Fruit fly (Drosophila melanogaster) whole organism, prepupa: Measurements from ENCODE around the gene Fum2.
A peak's percentile ranks its signal among the peaks of the same experiment; 100 is the strongest.

Experiments used
- CG10631 ChIP-seq: fragments of 200-800 bp; sonication (Bioruptor generic); optimal IDR thresholded peaks from 2 replicates; lab custom pipeline; 2016; ENCODE audit warnings: missing biosample characterization, missing genetic modification characterization
- CG10669 ChIP-seq: fragments of 200-800 bp; sonication (Bioruptor generic); optimal IDR thresholded peaks from 3 replicates; lab custom pipeline; 2018; ENCODE audit warnings: missing biosample characterization, mild to moderate bottlenecking, missing genetic modification characterization, moderate library complexity
- CG11294 ChIP-seq: fragments of 200-800 bp; sonication (Bioruptor generic); IDR thresholded peaks from 2 replicates; pipeline ENCODE4 v1.3.6; 2022; ENCODE audit warnings: missing biosample characterization, missing genetic modification characterization
- CG11902 ChIP-seq: fragments of 200-800 bp; sonication (Bioruptor generic); optimal IDR thresholded peaks from 3 replicates; lab custom pipeline; 2016; ENCODE audit warnings: missing biosample characterization, missing genetic modification characterization
- CG15336 ChIP-seq: fragments of 200-800 bp; sonication (Bioruptor generic); IDR thresholded peaks from 2 replicates; pipeline ENCODE4 v1.3.6; 2022; ENCODE audit warnings: missing biosample characterization, missing genetic modification characterization
- CG1621 ChIP-seq: fragments of 200-800 bp; sonication (Bioruptor generic); optimal IDR thresholded peaks from 3 replicates; lab custom pipeline; 2018; ENCODE audit warnings: missing biosample characterization, mild to moderate bottlenecking, missing genetic modification characterization
- CG16779 ChIP-seq: fragments of 200-800 bp; sonication (Bioruptor generic); optimal IDR thresholded peaks from 3 replicates; lab custom pipeline; 2017; ENCODE audit warnings: missing biosample characterization, mild to moderate bottlenecking, missing genetic modification characterization
- CG3032 ChIP-seq: fragments of 200-800 bp; optimal IDR thresholded peaks from 2 replicates; lab custom pipeline; 2019; ENCODE audit warnings: missing biosample characterization, mild to moderate bottlenecking, missing genetic modification characterization, moderate library complexity
- CG31627 ChIP-seq: fragments of 200-800 bp; sonication (Bioruptor generic); optimal IDR thresholded peaks from 3 replicates; lab custom pipeline; 2016; ENCODE audit warnings: missing biosample characterization, missing genetic modification characterization
- CG32006 ChIP-seq: fragments of 200-800 bp; sonication (Bioruptor generic); optimal IDR thresholded peaks from 3 replicates; lab custom pipeline; 2017; ENCODE audit warnings: missing biosample characterization, mild to moderate bottlenecking, missing genetic modification characterization
- CG34406 ChIP-seq: fragments of 200-800 bp; sonication (Bioruptor generic); optimal IDR thresholded peaks from 3 replicates; lab custom pipeline; 2016; ENCODE audit warnings: missing biosample characterization, missing genetic modification characterization
- CG4318 ChIP-seq: fragments of 200-800 bp; sonication (Bioruptor generic); optimal IDR thresholded peaks from 3 replicates; lab custom pipeline; 2017; ENCODE audit warnings: missing biosample characterization, mild to moderate bottlenecking, missing genetic modification characterization
- CG6163 ChIP-seq: fragments of 200-800 bp; sonication (Bioruptor generic); IDR thresholded peaks from 3 replicates; pipeline ENCODE4 v1.3.6; 2022; ENCODE audit warnings: missing biosample characterization, missing genetic modification characterization
- CG6276 ChIP-seq: fragments of 200-800 bp; sonication (Bioruptor generic); optimal IDR thresholded peaks from 2 replicates; lab custom pipeline; 2017; ENCODE audit warnings: missing biosample characterization, mild to moderate bottlenecking, missing genetic modification characterization
- CG6808 ChIP-seq: fragments of 200-800 bp; sonication (Bioruptor generic); optimal IDR thresholded peaks from 3 replicates; lab custom pipeline; 2017; ENCODE audit warnings: missing biosample characterization, missing genetic modification characterization, mild to moderate bottlenecking, moderate library complexity, missing genetic modification reagents
- CG6854 ChIP-seq: fragments of 200-800 bp; sonication (Bioruptor generic); optimal IDR thresholded peaks from 2 replicates; lab custom pipeline; 2017; ENCODE audit warnings: missing biosample characterization, mild to moderate bottlenecking, missing genetic modification characterization
- CG7368 ChIP-seq: fragments of 200-800 bp; sonication (Bioruptor generic); optimal IDR thresholded peaks from 3 replicates; lab custom pipeline; 2016; ENCODE audit warnings: missing biosample characterization, missing genetic modification characterization
- CG8119 ChIP-seq: fragments of 200-800 bp; sonication (Bioruptor generic); IDR thresholded peaks from 3 replicates; pipeline ENCODE4 v1.3.6; 2022; ENCODE audit warnings: missing biosample characterization, missing genetic modification characterization
- CG8319 ChIP-seq: fragments of 200-800 bp; sonication (Bioruptor generic); optimal IDR thresholded peaks from 3 replicates; lab custom pipeline; 2016; ENCODE audit warnings: missing biosample characterization, missing genetic modification characterization
- CG9139 ChIP-seq: fragments of 200-800 bp; sonication (Bioruptor generic); optimal IDR thresholded peaks from 3 replicates; lab custom pipeline; 2017; ENCODE audit warnings: missing biosample characterization, mild to moderate bottlenecking, missing genetic modification characterization
- Eip78C ChIP-seq: fragments of 200-800 bp; sonication (Bioruptor generic); peaks from one replicate; lab custom pipeline; 2016; ENCODE audit warnings: missing biosample characterization, missing genetic modification characterization
- Eip93F ChIP-seq: fragments of 200-800 bp; sonication (Bioruptor generic); optimal IDR thresholded peaks from 2 replicates; lab custom pipeline; 2016; ENCODE audit warnings: missing biosample characterization, mild to moderate bottlenecking, missing genetic modification characterization
- Ets21C ChIP-seq: fragments of 200-800 bp; sonication (Bioruptor generic); optimal IDR thresholded peaks from 3 replicates; lab custom pipeline; 2016; ENCODE audit warnings: missing biosample characterization, missing genetic modification characterization
- Ets96B ChIP-seq: fragments of 200-800 bp; optimal IDR thresholded peaks from 2 replicates; lab custom pipeline; 2019; ENCODE audit warnings: missing biosample characterization, mild to moderate bottlenecking, missing genetic modification characterization, moderate library complexity
- Gug ChIP-seq: fragments of 200-800 bp; sonication (Bioruptor generic); IDR thresholded peaks from 2 replicates; pipeline ENCODE4 v1.3.6; 2022; ENCODE audit warnings: missing biosample characterization, missing genetic modification characterization
- Hr38 ChIP-seq: sonication (Bioruptor generic); optimal IDR thresholded peaks from 2 replicates; lab custom pipeline; 2016; ENCODE audit warnings: missing biosample characterization, missing genetic modification characterization
- Lpt ChIP-seq: fragments of 200-800 bp; sonication (Bioruptor generic); optimal IDR thresholded peaks from 3 replicates; lab custom pipeline; 2016; ENCODE audit warnings: missing biosample characterization, missing genetic modification characterization
- Met ChIP-seq: fragments of 200-800 bp; sonication (Bioruptor generic); optimal IDR thresholded peaks from 3 replicates; lab custom pipeline; 2016; ENCODE audit warnings: missing biosample characterization, missing genetic modification characterization
- OdsH ChIP-seq: fragments of 200-800 bp; sonication (Bioruptor generic); optimal IDR thresholded peaks from 3 replicates; lab custom pipeline; 2016; ENCODE audit warnings: missing biosample characterization, missing genetic modification characterization
- Sox14 ChIP-seq: fragments of 200-800 bp; sonication (Bioruptor generic); optimal IDR thresholded peaks from 3 replicates; lab custom pipeline; 2016; ENCODE audit warnings: missing biosample characterization, missing genetic modification characterization
- achi ChIP-seq: fragments of 200-800 bp; sonication (Bioruptor generic); optimal IDR thresholded peaks from 3 replicates; lab custom pipeline; 2016; ENCODE audit warnings: missing biosample characterization, missing genetic modification characterization
- acj6 ChIP-seq: fragments of 200-800 bp; sonication (Bioruptor generic); optimal IDR thresholded peaks from 3 replicates; lab custom pipeline; 2016; ENCODE audit warnings: missing biosample characterization, missing genetic modification characterization
- cyc ChIP-seq: fragments of 200-800 bp; sonication (Bioruptor generic); optimal IDR thresholded peaks from 3 replicates; lab custom pipeline; 2016; ENCODE audit warnings: missing biosample characterization, missing genetic modification characterization
- dac ChIP-seq: fragments of 200-800 bp; sonication (Bioruptor generic); optimal IDR thresholded peaks from 2 replicates; lab custom pipeline; 2017; ENCODE audit warnings: missing biosample characterization, mild to moderate bottlenecking, missing genetic modification characterization
- eg ChIP-seq: fragments of 200-800 bp; sonication (Bioruptor generic); IDR thresholded peaks from 3 replicates; pipeline ENCODE4 v1.3.6; 2022; ENCODE audit warnings: missing biosample characterization, missing genetic modification characterization
- esn ChIP-seq: fragments of 200-800 bp; sonication (Bioruptor generic); optimal IDR thresholded peaks from 2 replicates; lab custom pipeline; 2016; ENCODE audit warnings: missing biosample characterization, mild to moderate bottlenecking, missing genetic modification characterization, moderate library complexity
- fd59A ChIP-seq: fragments of 200-800 bp; sonication (Bioruptor generic); optimal IDR thresholded peaks from 2 replicates; lab custom pipeline; 2017; ENCODE audit warnings: missing biosample characterization, mild to moderate bottlenecking, missing genetic modification characterization, missing genetic modification reagents
- fd85E ChIP-seq: fragments of 200-800 bp; sonication (Bioruptor generic); optimal IDR thresholded peaks from 3 replicates; lab custom pipeline; 2016; ENCODE audit warnings: missing biosample characterization, missing genetic modification characterization
- fkh ChIP-seq: fragments of 200-800 bp; sonication (Bioruptor generic); optimal IDR thresholded peaks from 3 replicates; lab custom pipeline; 2017; ENCODE audit warnings: missing biosample characterization, mild to moderate bottlenecking, missing genetic modification characterization, moderate library complexity
- net ChIP-seq: fragments of 200-800 bp; sonication (Bioruptor generic); optimal IDR thresholded peaks from 3 replicates; lab custom pipeline; 2016; ENCODE audit warnings: missing biosample characterization, missing genetic modification characterization
- pdm3 ChIP-seq: fragments of 200-800 bp; sonication (Bioruptor generic); optimal IDR thresholded peaks from 3 replicates; lab custom pipeline; 2016; ENCODE audit warnings: missing biosample characterization, missing genetic modification characterization
- salr ChIP-seq, 2 experiments: fragments of 200-800 bp; sonication (Bioruptor generic); optimal IDR thresholded peaks; 3 replicates each; lab custom pipeline; 2016 to 2018; ENCODE audit warnings: missing biosample characterization in 2 of 2, missing genetic modification characterization in 2 of 2, mild to moderate bottlenecking in 1 of 2
- spab ChIP-seq: fragments of 200-800 bp; sonication (Bioruptor generic); optimal IDR thresholded peaks from 2 replicates; lab custom pipeline; 2017; ENCODE audit warnings: missing biosample characterization, mild to moderate bottlenecking, missing genetic modification characterization, missing genetic modification reagents
- ss ChIP-seq, 2 experiments: fragments of 200-800 bp; sonication (Bioruptor generic); optimal IDR thresholded peaks; 2 replicates in 1 of 2; 3 replicates in 1 of 2; lab custom pipeline; 2017 to 2018; ENCODE audit warnings: mild to moderate bottlenecking in 2 of 2, missing biosample characterization in 2 of 2, missing genetic modification characterization in 2 of 2, moderate library complexity in 1 of 2
- topi ChIP-seq: fragments of 200-800 bp; sonication (Bioruptor generic); optimal IDR thresholded peaks from 3 replicates; lab custom pipeline; 2016; ENCODE audit warnings: missing biosample characterization, missing genetic modification characterization
- vri ChIP-seq: fragments of 200-800 bp; sonication (Bioruptor generic); optimal IDR thresholded peaks from 3 replicates; lab custom pipeline; 2016; ENCODE audit warnings: missing biosample characterization, mild to moderate bottlenecking, missing genetic modification characterization

The Fum2 gene

dm6 chrX:6705890-6706289 lies 24.3 kb downstream of the Fum2 start:
- TF ChIP-seq CG1621: no peak
- TF ChIP-seq vri (GFP tag; lab: Kevin White, UChicago): peak; percentile 88

- TF ChIP-seq CG4318 (GFP tag; lab: Kevin White, UChicago) (no peak), CG32006 (GFP tag; lab: Kevin White, UChicago) (no peak), CG15336 (GFP tag; lab: Robert Waterston, UW) (peak; percentile 43; the same call in 1 of the 2 replicates), fkh (GFP tag; lab: Kevin White, UChicago) (peak; percentile 87), eg (0 out of 3 replicates have a peak, but pooled peaks have one; percentile 8), CG11902 (GFP tag; lab: Kevin White, UChicago) (no peak), ss (GFP tag; optimal IDR thresholded peaks at IDR 0.05; lab: Kevin White, UChicago) (peak in 1 of 2 experiments; percentile 11), OdsH (GFP tag; lab: Kevin White, UChicago) (no peak), CG7368 (GFP tag; lab: Kevin White, UChicago) (no peak), net (GFP tag; lab: Kevin White, UChicago) (no peak)
- TF ChIP-seq, all 60 proteins: peak for 4
Measured at dm6 chrX:6706570-6707306, 25.2 kb downstream of the Fum2 start.

- TF ChIP-seq CG10669 (GFP tag; lab: Kevin White, UChicago) (peak; percentile 46), CG34406 (GFP tag; lab: Kevin White, UChicago) (no peak), CG8319 (no peak), Met (no peak), CG16779 (tag; lab: Kevin White, UChicago) (peak; percentile 50), CG1621 (peak; percentile 68), CG6854 (GFP tag; lab: Kevin White, UChicago) (no peak), Gug (no peak), vri (GFP tag; lab: Kevin White, UChicago) (no peak), cyc (GFP tag; lab: Kevin White, UChicago) (no peak), Ets21C (GFP tag; lab: Kevin White, UChicago) (no peak), CG3032 (peak; percentile 34), CG11294 (GFP tag; lab: Robert Waterston, UW) (no peak), fd59A (GFP tag; lab: Kevin White, UChicago) (peak; percentile 18), CG15336 (GFP tag; lab: Robert Waterston, UW) (peak; percentile 62), CG9139 (GFP tag; lab: Kevin White, UChicago) (peak; percentile 66), Eip78C (peak; percentile 77), Ets96B (tag; lab: Kevin White, UChicago) (peak; percentile 50), topi (no peak), Sox14 (no peak), esn (no peak), spab (peak; percentile 65), acj6 (no peak), CG31627 (GFP tag; lab: Kevin White, UChicago) (no peak), CG6163 (GFP tag; lab: Robert Waterston, UW) (peak; percentile 63; the same call in 2 of the 3 replicates), fd85E (GFP tag; lab: Kevin White, UChicago) (no peak), CG6276 (GFP tag; lab: Kevin White, UChicago) (peak; percentile 45), salr (GFP tag; optimal IDR thresholded peaks at IDR 0.05; lab: Kevin White, UChicago) (peak in 1 of 2 experiments; percentile 2), CG8119 (GFP tag; lab: Robert Waterston, UW) (peak; percentile 62; the same call in 2 of the 3 replicates), CG32006 (GFP tag; lab: Kevin White, UChicago) (peak; percentile 10), Eip93F (GFP tag; lab: Kevin White, UChicago) (no peak), pdm3 (GFP tag; lab: Kevin White, UChicago) (no peak), Lpt (GFP tag; lab: Kevin White, UChicago) (peak; percentile 74), dac (no peak), Hr38 (GFP tag; lab: Kevin White, UChicago) (no peak), achi (GFP tag; lab: Kevin White, UChicago) (peak; percentile 6), CG10631 (GFP tag; lab: Kevin White, UChicago) (no peak), ss (GFP tag; optimal IDR thresholded peaks at IDR 0.05; lab: Kevin White, UChicago) (peak; percentile 68 to 85), CG6808 (GFP tag; lab: Kevin White, UChicago) (peak; percentile 75), eg (peak; percentile 60; the same call in 2 of the 3 replicates)
Measured at dm6 chrX:6708138-6708537, 26.6 kb downstream of the Fum2 start.
